Fruit fly (Drosophila melanogaster): Measurements from ENCODE around the gene Cyp4ae1.

Gene Cyp4ae1

dm6 chrX:2166129-2166528 is 12.7 kb upstream of the Cyp4ae1 start (continued):
- TF ChIP-seq Elba2 (GFP tag; optimal IDR thresholded peaks at IDR 0.05) (no peak), dysf (GFP tag; IDR thresholded peaks at IDR 0.05) (peak; percentile 45; the same call in 2 of the 3 replicates), CG6791 (GFP tag; IDR thresholded peaks at IDR 0.05; ENCODE audit: partially characterized antibody) (no peak), CG1647 (GFP tag; optimal IDR thresholded peaks at IDR 0.05) (no peak), CG12942 (GFP tag; optimal IDR thresholded peaks at IDR 0.05) (peak; percentile 9), ase (GFP tag; IDR thresholded peaks at IDR 0.05) (peak; percentile 55; the same call in 1 of the 3 replicates), row (GFP tag; IDR thresholded peaks at IDR 0.05) (peak; percentile 63), Atf3 (GFP tag; optimal IDR thresholded peaks at IDR 0.05) (no peak), fru (optimal IDR thresholded peaks at IDR 0.05) (no peak), Blimp-1 (GFP tag; optimal IDR thresholded peaks at IDR 0.05) (peak; percentile 59), tio (GFP tag; optimal IDR thresholded peaks at IDR 0.05) (no peak), tx (GFP tag; optimal IDR thresholded peaks at IDR 0.05) (no peak), bigmax (GFP tag; optimal IDR thresholded peaks at IDR 0.05) (no peak), dimm (GFP tag; IDR thresholded peaks at IDR 0.05) (peak; percentile 43; the same call in 1 of the 2 replicates), CG12071 (GFP tag; optimal IDR thresholded peaks at IDR 0.05) (peak; percentile 32), btn (GFP tag; optimal IDR thresholded peaks at IDR 0.05) (peak; percentile 46), ken (GFP tag; IDR thresholded peaks at IDR 0.05) (peak; percentile 80), hkb (optimal IDR thresholded peaks at IDR 0.05) (no peak), hkb (GFP tag; IDR thresholded peaks at IDR 0.05) (peak; percentile 65), Max (GFP tag; optimal IDR thresholded peaks at IDR 0.05) (no peak), mirr (GFP tag; optimal IDR thresholded peaks at IDR 0.05) (no peak), Dbx (GFP tag; IDR thresholded peaks at IDR 0.05) (no peak), CG10366 (GFP tag; IDR thresholded peaks at IDR 0.05) (peak; percentile 73), CG1792 (GFP tag; optimal IDR thresholded peaks at IDR 0.05) (peak; percentile 22), org-1 (GFP tag; optimal IDR thresholded peaks at IDR 0.05) (peak; percentile 27), Vsx1 (GFP tag; optimal IDR thresholded peaks at IDR 0.05) (no peak), tgo (GFP tag; IDR thresholded peaks at IDR 0.05) (0 out of 3 replicates have a peak, but pooled peaks have one; percentile 26), CG8089 (GFP tag; optimal IDR thresholded peaks at IDR 0.05) (peak; percentile 38), pros (GFP tag; optimal IDR thresholded peaks at IDR 0.05) (no peak), wor (GFP tag; IDR thresholded peaks at IDR 0.05) (peak; percentile 74), mld (GFP tag; IDR thresholded peaks at IDR 0.05; ENCODE audit: partially characterized antibody) (no peak), Med (GFP tag) (peak; percentile 11), slou (GFP tag; optimal IDR thresholded peaks at IDR 0.05) (no peak), CG14050 (GFP tag; IDR thresholded peaks at IDR 0.05) (peak; percentile 50; the same call in 2 of the 3 replicates), gro (GFP tag; optimal IDR thresholded peaks at IDR 0.05) (no peak), Eip74EF (GFP tag; optimal IDR thresholded peaks at IDR 0.05) (peak in 1 of 2 experiments; percentile 42), gsb-n (tag; optimal IDR thresholded peaks at IDR 0.05) (peak; percentile 18), CG3847 (GFP tag; IDR thresholded peaks at IDR 0.05) (no peak)

DNA sequence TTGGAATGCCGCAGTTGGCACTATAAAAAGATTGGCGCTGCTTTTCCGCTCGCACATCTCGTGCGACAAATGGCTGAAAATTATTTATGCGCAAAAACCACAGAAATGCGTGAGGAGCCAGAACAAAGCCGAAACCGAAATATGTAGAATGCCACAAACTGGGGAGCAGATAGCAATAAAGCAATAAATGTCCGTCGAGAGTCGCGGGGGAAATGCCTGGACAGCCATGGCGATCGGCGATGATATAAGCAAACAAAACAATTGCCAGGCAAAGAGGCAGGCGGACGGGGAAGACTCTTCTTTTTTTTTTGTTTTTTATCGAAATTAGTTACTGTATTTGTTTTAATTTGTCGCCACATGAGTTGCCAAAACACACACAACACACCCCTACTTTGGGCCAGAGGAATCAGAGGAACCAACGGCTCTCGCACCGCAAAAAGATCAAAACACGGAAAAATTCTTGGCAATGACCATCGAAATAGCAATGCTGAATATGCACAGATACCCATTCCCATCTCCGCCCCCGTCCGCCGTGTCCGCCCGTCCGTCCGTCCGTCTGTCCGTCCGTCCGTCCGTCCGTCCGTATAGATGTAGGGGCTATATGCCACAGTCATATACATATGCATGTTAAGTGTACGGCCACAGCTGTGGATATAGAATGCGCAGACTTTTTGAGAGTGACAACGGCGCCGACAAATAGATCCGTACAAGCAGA is 10.2 kb upstream of the Cyp4ae1 start:
- TF ChIP-seq tin (GFP tag; optimal IDR thresholded peaks at IDR 0.05): no peak
- peak; percentile 44 for TF ChIP-seq cwo (GFP tag; optimal IDR thresholded peaks at IDR 0.05)
- TF ChIP-seq wek (GFP tag; optimal IDR thresholded peaks at IDR 0.05): no peak
- TF ChIP-seq CG6689 (GFP tag; IDR thresholded peaks at IDR 0.05): no peak
- TF ChIP-seq CG10366 (GFP tag; IDR thresholded peaks at IDR 0.05): no peak
- TF ChIP-seq pita (GFP tag; optimal IDR thresholded peaks at IDR 0.05): no peak
- TF ChIP-seq Pdp1 (GFP tag; optimal IDR thresholded peaks at IDR 0.05): peak in 1 of 2 experiments; percentile 53
- TF ChIP-seq CG7786 (GFP tag; optimal IDR thresholded peaks at IDR 0.05): no peak
- no peak for TF ChIP-seq Usf (GFP tag; optimal IDR thresholded peaks at IDR 0.05)
- no peak for TF ChIP-seq CG1233 (GFP tag; optimal IDR thresholded peaks at IDR 0.05)
- peak; percentile 12 for TF ChIP-seq CG10543 (GFP tag; optimal IDR thresholded peaks at IDR 0.05)
- no peak for TF ChIP-seq CG13624 (GFP tag; optimal IDR thresholded peaks at IDR 0.05)
- TF ChIP-seq gt (GFP tag; IDR thresholded peaks at IDR 0.05): no peak
- no peak for TF ChIP-seq CG8478 (optimal IDR thresholded peaks at IDR 0.05)
- no peak for TF ChIP-seq pum (GFP tag; optimal IDR thresholded peaks at IDR 0.05)
- TF ChIP-seq crp (GFP tag; optimal IDR thresholded peaks at IDR 0.05): no peak
